Worm (Caenorhabditis elegans) whole organism, L1 larva: ENCODE measurements around the gene F40E10.5.

ENCODE experiments used
- C04F5.9 ChIP-seq: sonication (generic microtip); optimal IDR thresholded peaks from 2 replicates; lab custom pipeline; 2016; ENCODE audit warnings: missing genetic modification characterization, missing compliant biosample characterization
- aly-2 ChIP-seq: fragments of 150-350 bp; optimal IDR thresholded peaks from 2 replicates; lab custom pipeline; 2014; ENCODE audit warnings: missing biosample characterization, missing genetic modification characterization
- ama-1 ChIP-seq: fragments of 150-350 bp; optimal IDR thresholded peaks from 2 replicates; lab custom pipeline; 2014
- ceh-63 ChIP-seq: fragments of 200-800 bp; sonication (Bioruptor generic); optimal IDR thresholded peaks from 2 replicates; lab custom pipeline; 2018; ENCODE audit warnings: mild to moderate bottlenecking, missing genetic modification characterization, missing compliant biosample characterization
- ceh-8 ChIP-seq: fragments of 200-800 bp; sonication (Bioruptor generic); optimal IDR thresholded peaks from 2 replicates; lab custom pipeline; 2018; ENCODE audit warnings: mild to moderate bottlenecking, missing genetic modification characterization, moderate library complexity, missing compliant biosample characterization
- ceh-82 ChIP-seq, 3 experiments: fragments of 150-350 bp in 1 of 3; sonication (generic microtip) in 2 of 3; optimal IDR thresholded peaks; 2 replicates each; lab custom pipeline; 2014 to 2017; ENCODE audit warnings: missing biosample characterization in 3 of 3, missing genetic modification characterization in 3 of 3
- dsc-1 ChIP-seq: sonication (generic microtip); optimal IDR thresholded peaks from 2 replicates; lab custom pipeline; 2016; ENCODE audit warnings: mild to moderate bottlenecking, missing genetic modification characterization, missing compliant biosample characterization
- egl-13 ChIP-seq: sonication (generic microtip); optimal IDR thresholded peaks from 2 replicates; lab custom pipeline; 2016; ENCODE audit warnings: missing genotype, missing genetic modification reagents, missing genetic modification characterization, missing compliant biosample characterization
- elt-2 ChIP-seq: sonication (generic microtip); optimal IDR thresholded peaks from 2 replicates; lab custom pipeline; 2016; ENCODE audit warnings: missing genetic modification characterization, mild to moderate bottlenecking, inconsistent platforms, missing compliant biosample characterization, missing genetic modification reagents
- fkh-8 ChIP-seq: sonication (generic microtip); optimal IDR thresholded peaks from 2 replicates; lab custom pipeline; 2016; ENCODE audit warnings: mild to moderate bottlenecking, missing genetic modification characterization, missing compliant biosample characterization
- hlh-17 ChIP-seq: fragments of 200-800 bp; sonication (Bioruptor generic); optimal IDR thresholded peaks from 2 replicates; lab custom pipeline; 2018; ENCODE audit warnings: missing genetic modification characterization, mild to moderate bottlenecking, missing compliant biosample characterization, moderate library complexity, borderline replicate concordance
- irx-1 ChIP-seq: sonication (generic microtip); optimal IDR thresholded peaks from 2 replicates; lab custom pipeline; 2016; ENCODE audit warnings: missing genetic modification characterization, missing compliant biosample characterization
- jun-1 ChIP-seq: fragments of 150-350 bp; optimal IDR thresholded peaks from 2 replicates; lab custom pipeline; 2014; ENCODE audit warnings: missing biosample characterization, missing genetic modification reagents, missing genetic modification characterization
- lin-13 ChIP-seq: fragments of 150-350 bp; optimal IDR thresholded peaks from 2 replicates; lab custom pipeline; 2014; ENCODE audit warnings: missing biosample characterization, missing genetic modification reagents, missing genetic modification characterization
- lin-35 ChIP-seq, 2 experiments: fragments of 150-350 bp; optimal IDR thresholded peaks; 2 replicates each; lab custom pipeline; 2014; ENCODE audit warnings: missing biosample characterization in 2 of 2, missing genetic modification characterization in 2 of 2, missing genetic modification reagents in 2 of 2
- lin-39 ChIP-seq: fragments of 150-350 bp; optimal IDR thresholded peaks from 2 replicates; lab custom pipeline; 2014; ENCODE audit warnings: missing biosample characterization, missing genetic modification reagents, missing genetic modification characterization
- mep-1 ChIP-seq: fragments of 150-350 bp; optimal IDR thresholded peaks from 2 replicates; lab custom pipeline; 2014; ENCODE audit warnings: missing biosample characterization, missing genetic modification characterization
- nhr-11 ChIP-seq: fragments of 150-350 bp; optimal IDR thresholded peaks from 2 replicates; lab custom pipeline; 2014; ENCODE audit warnings: missing biosample characterization, missing genetic modification characterization
- nhr-20 ChIP-seq: sonication (generic microtip); optimal IDR thresholded peaks from 2 replicates; lab custom pipeline; 2016; ENCODE audit warnings: mild to moderate bottlenecking, missing genetic modification characterization, missing compliant biosample characterization
- nhr-28 ChIP-seq: fragments of 150-350 bp; optimal IDR thresholded peaks from 2 replicates; lab custom pipeline; 2014; ENCODE audit warnings: missing biosample characterization, missing genetic modification characterization
- rnt-1 ChIP-seq: sonication (generic microtip); optimal IDR thresholded peaks from 2 replicates; lab custom pipeline; 2016; ENCODE audit warnings: mild to moderate bottlenecking, missing genetic modification characterization, moderate library complexity, missing compliant biosample characterization
- sup-37 ChIP-seq: fragments of 200-800 bp; sonication (Bioruptor generic); optimal IDR thresholded peaks from 2 replicates; lab custom pipeline; 2018; ENCODE audit warnings: mild to moderate bottlenecking, missing genetic modification characterization, missing compliant biosample characterization
- swsn-7 ChIP-seq: sonication (generic microtip); optimal IDR thresholded peaks from 2 replicates; lab custom pipeline; 2016; ENCODE audit warnings: missing genetic modification characterization, missing compliant biosample characterization
- unc-30 ChIP-seq: sonication (generic microtip); optimal IDR thresholded peaks from 2 replicates; lab custom pipeline; 2017; ENCODE audit warnings: missing biosample characterization, missing genetic modification characterization
- unc-62 ChIP-seq: fragments of 150-350 bp; optimal IDR thresholded peaks from 2 replicates; lab custom pipeline; 2014; ENCODE audit warnings: missing biosample characterization, missing genetic modification reagents, missing genetic modification characterization
- zag-1 ChIP-seq: fragments of 150-350 bp; optimal IDR thresholded peaks from 2 replicates; lab custom pipeline; 2014; ENCODE audit warnings: missing biosample characterization, missing genetic modification characterization

F40E10.5 gene

ce11 chrX:14746948-14747347 is 45.4 kb downstream of the F40E10.5 start, which contains the start of gene C05G5.2 (continued):
- peak; percentile 33 for TF ChIP-seq C04F5.9 (tag; lab: Kevin White, UChicago)
- peak; percentile 57 for TF ChIP-seq irx-1
- peak; percentile 77 to 94 (median 78) for TF ChIP-seq ceh-82 (tag; optimal IDR thresholded peaks at IDR 0.05; lab: Kevin White, UChicago)
- TF ChIP-seq lin-35 (GFP tag; optimal IDR thresholded peaks at IDR 0.05; lab: Kevin White, UChicago): peak; percentile 71 to 87
- TF ChIP-seq elt-2 (tag; lab: Kevin White, UChicago): peak; percentile 71
- TF ChIP-seq unc-30: no peak
- TF ChIP-seq nhr-20: peak; percentile 92
- TF ChIP-seq lin-13 (GFP tag; lab: Kevin White, UChicago): peak; percentile 83
- TF ChIP-seq ceh-8: peak; percentile 43
- TF ChIP-seq sup-37 (GFP tag; lab: Kevin White, UChicago): no peak
- peak; percentile 89 for TF ChIP-seq swsn-7
- TF ChIP-seq, all 84 proteins: peak for 54

- TF ChIP-seq unc-62 (GFP tag; lab: Kevin White, UChicago): no peak
- no peak for TF ChIP-seq lin-39
- no peak for TF ChIP-seq zag-1
- TF ChIP-seq nhr-28 (tag; lab: Kevin White, UChicago): no peak
- no peak for TF ChIP-seq ama-1 (lab: Kevin White, UChicago)
- no peak for TF ChIP-seq lin-35 (GFP tag; optimal IDR thresholded peaks at IDR 0.05; lab: Kevin White, UChicago)
- no peak for TF ChIP-seq mep-1 (tag; lab: Kevin White, UChicago)
- no peak for TF ChIP-seq rnt-1
- peak; percentile 40 for TF ChIP-seq fkh-8
- TF ChIP-seq egl-13 (tag; lab: Kevin White, UChicago): no peak
- TF ChIP-seq jun-1 (tag; lab: Kevin White, UChicago): no peak
- TF ChIP-seq dsc-1 (tag; lab: Kevin White, UChicago): peak; percentile 29
- no peak for TF ChIP-seq ceh-63 (GFP tag; lab: Kevin White, UChicago)
- TF ChIP-seq nhr-11 (tag; lab: Kevin White, UChicago): no peak
- no peak for TF ChIP-seq aly-2 (tag; lab: Kevin White, UChicago)
- no peak for TF ChIP-seq hlh-17 (GFP tag; lab: Kevin White, UChicago)
These were observed 50.3 kb downstream of the F40E10.5 start, which contains the start of gene C05G5.3 for ce11 chrX:14751911-14752310. Gene C05G5.3, minus strand, starts transcription at chrX:14752011.
